Worm (Caenorhabditis elegans): ENCODE data around the gene F35A5.8.

ce11 chrX:3833964-3834840 lies 30.9 kb upstream of the F35A5.8 start:
- TF ChIP-seq pha-4 (tag; optimal IDR thresholded peaks at IDR 0.05) (no peak), hlh-8 (tag; optimal IDR thresholded peaks at IDR 0.05) (no peak), ama-1 (optimal IDR thresholded peaks at IDR 0.05) (no peak), lim-6 (tag; optimal IDR thresholded peaks at IDR 0.05) (no peak), dmd-4 (tag; optimal IDR thresholded peaks at IDR 0.05; ENCODE audit: borderline replicate concordance) (no peak), pqm-1 (tag; optimal IDR thresholded peaks at IDR 0.05) (no peak), fkh-10 (GFP tag; optimal IDR thresholded peaks at IDR 0.05) (no peak), dve-1 (tag; optimal IDR thresholded peaks at IDR 0.05) (peak; percentile 15), F13H6.1 (tag; optimal IDR thresholded peaks at IDR 0.05) (no peak), sdc-2 (tag; optimal IDR thresholded peaks at IDR 0.05) (no peak)
